Fruit fly (Drosophila melanogaster) whole organism, embryonic: Measurements from ENCODE around the gene SkpA.

ENCODE experiments used
- Antp ChIP-seq: fragments of 200-800 bp; sonication (Bioruptor generic); optimal IDR thresholded peaks from 3 replicates; lab custom pipeline; 2016; ENCODE audit warnings: missing biosample characterization, missing genetic modification characterization
- Atf6 ChIP-seq: fragments of 200-800 bp; sonication (Bioruptor generic); IDR thresholded peaks from 2 replicates; pipeline ENCODE4 v1.3.6; 2022; ENCODE audit warnings: missing biosample characterization, missing genetic modification characterization
- CG10543 ChIP-seq: fragments of 200-800 bp; sonication (Bioruptor generic); optimal IDR thresholded peaks from 3 replicates; lab custom pipeline; 2017; ENCODE audit warnings: missing biosample characterization, mild to moderate bottlenecking, missing genetic modification characterization, moderate library complexity
- CG11695 ChIP-seq: fragments of 200-800 bp; sonication (Bioruptor generic); IDR thresholded peaks from 3 replicates; pipeline ENCODE4 v1.3.6; 2022; ENCODE audit warnings: missing biosample characterization, missing genetic modification characterization
- CG13123 ChIP-seq: fragments of 200-800 bp; sonication (Bioruptor generic); optimal IDR thresholded peaks from 2 replicates; lab custom pipeline; 2016; ENCODE audit warnings: missing biosample characterization, missing genetic modification characterization
- CG14441 ChIP-seq: fragments of 200-800 bp; sonication (Bioruptor generic); IDR thresholded peaks from 2 replicates; pipeline ENCODE4 v1.3.6; 2022; ENCODE audit warnings: missing biosample characterization, missing genetic modification characterization
- CG15011 ChIP-seq: fragments of 200-800 bp; sonication (Bioruptor generic); optimal IDR thresholded peaks from 3 replicates; lab custom pipeline; 2018; ENCODE audit warnings: missing biosample characterization, mild to moderate bottlenecking, missing genetic modification characterization
- CG15073 ChIP-seq: fragments of 200-800 bp; sonication (Bioruptor generic); optimal IDR thresholded peaks from 2 replicates; lab custom pipeline; 2016; ENCODE audit warnings: missing biosample characterization, missing genetic modification characterization
- CG18011 ChIP-seq: fragments of 200-800 bp; sonication (Bioruptor generic); optimal IDR thresholded peaks from 2 replicates; lab custom pipeline; 2017; ENCODE audit warnings: missing biosample characterization, missing genetic modification characterization, mild to moderate bottlenecking, moderate library complexity, missing genotype
- CG18476 ChIP-seq: fragments of 200-800 bp; sonication (Bioruptor generic); optimal IDR thresholded peaks from 2 replicates; lab custom pipeline; 2016; ENCODE audit warnings: missing biosample characterization, mild to moderate bottlenecking, missing genetic modification characterization
- CG2199 ChIP-seq: fragments of 200-800 bp; sonication (Bioruptor generic); IDR thresholded peaks from 3 replicates; pipeline ENCODE4 v1.3.6; 2022; ENCODE audit warnings: missing biosample characterization, missing genetic modification characterization
- CG33213 ChIP-seq: fragments of 200-800 bp; sonication (Bioruptor generic); optimal IDR thresholded peaks from 3 replicates; lab custom pipeline; 2016; ENCODE audit warnings: missing biosample characterization, missing genetic modification characterization
- CG3407 ChIP-seq: fragments of 200-800 bp; sonication (Bioruptor generic); optimal IDR thresholded peaks from 2 replicates; lab custom pipeline; 2018; ENCODE audit warnings: missing biosample characterization, mild to moderate bottlenecking, missing genetic modification characterization
- CG4707 ChIP-seq: fragments of 200-800 bp; sonication (Bioruptor generic); optimal IDR thresholded peaks from 2 replicates; lab custom pipeline; 2018; ENCODE audit warnings: missing biosample characterization, mild to moderate bottlenecking, missing genetic modification characterization, moderate library complexity
- CG4854 ChIP-seq: fragments of 200-800 bp; sonication (Bioruptor generic); optimal IDR thresholded peaks from 2 replicates; lab custom pipeline; 2016; ENCODE audit warnings: missing biosample characterization, missing genetic modification characterization, inconsistent platforms
- CG6813 ChIP-seq: fragments of 200-800 bp; sonication (Bioruptor generic); optimal IDR thresholded peaks from 2 replicates; lab custom pipeline; 2017; ENCODE audit warnings: missing biosample characterization, missing genetic modification characterization, mild to moderate bottlenecking, moderate library complexity, missing genetic modification reagents
- CG6854 ChIP-seq: fragments of 200-800 bp; sonication (Bioruptor generic); optimal IDR thresholded peaks from 3 replicates; lab custom pipeline; 2017; ENCODE audit warnings: missing biosample characterization, mild to moderate bottlenecking, missing genetic modification characterization
- D19B ChIP-seq: fragments of 200-800 bp; sonication (Bioruptor generic); optimal IDR thresholded peaks from 2 replicates; lab custom pipeline; 2017; ENCODE audit warnings: missing biosample characterization, mild to moderate bottlenecking, missing genetic modification characterization
- Dfd ChIP-seq, 2 experiments: fragments of >200 bp; optimal IDR thresholded peaks; 2 replicates each; lab custom pipeline; 2017; ENCODE audit warnings: missing biosample characterization in 2 of 2, missing genetic modification characterization in 2 of 2
- Doc3 ChIP-seq: fragments of 200-800 bp; sonication (Bioruptor generic); IDR thresholded peaks from 3 replicates; pipeline ENCODE4 v1.3.6; 2022; ENCODE audit warnings: missing biosample characterization, missing genetic modification characterization; ENCODE audit not compliant: partially characterized antibody
- Fer3 ChIP-seq: fragments of 200-800 bp; sonication (Bioruptor generic); optimal IDR thresholded peaks from 2 replicates; lab custom pipeline; 2018; ENCODE audit warnings: missing biosample characterization, mild to moderate bottlenecking, missing genetic modification characterization, moderate library complexity
- GATAe ChIP-seq: fragments of 200-800 bp; sonication (Bioruptor generic); conservative IDR thresholded peaks from 2 replicates; pipeline ENCODE4 v1.3.6; 2022; ENCODE audit warnings: missing biosample characterization, missing genetic modification characterization
- HLH3B ChIP-seq: fragments of 200-800 bp; sonication (Bioruptor generic); IDR thresholded peaks from 2 replicates; pipeline ENCODE4 v1.3.6; 2022; ENCODE audit warnings: missing biosample characterization, missing genetic modification characterization
- HLHmδ ChIP-seq: fragments of 200-800 bp; sonication (Bioruptor generic); optimal IDR thresholded peaks from 2 replicates; lab custom pipeline; 2018; ENCODE audit warnings: missing biosample characterization, mild to moderate bottlenecking, missing genetic modification characterization, moderate library complexity
- Jarid2 ChIP-seq: fragments of 200-800 bp; sonication (Bioruptor generic); optimal IDR thresholded peaks from 3 replicates; lab custom pipeline; 2017; ENCODE audit warnings: mild to moderate bottlenecking, missing biosample characterization, missing genetic modification reagents, missing genetic modification characterization
- Mad ChIP-seq: fragments of 200-800 bp; sonication (Bioruptor generic); optimal IDR thresholded peaks from 2 replicates; lab custom pipeline; 2016; ENCODE audit warnings: missing biosample characterization, missing genetic modification characterization
- Max ChIP-seq: fragments of 200-800 bp; sonication (Bioruptor generic); optimal IDR thresholded peaks from 2 replicates; lab custom pipeline; 2016; ENCODE audit warnings: missing biosample characterization, mild to moderate bottlenecking, missing genetic modification characterization
- NC2β ChIP-seq: fragments of 200-800 bp; sonication (Bioruptor generic); optimal IDR thresholded peaks from 2 replicates; lab custom pipeline; 2016; ENCODE audit warnings: missing biosample characterization, missing genetic modification characterization
- PHDP ChIP-seq: fragments of 200-800 bp; sonication (Bioruptor generic); optimal IDR thresholded peaks from 3 replicates; lab custom pipeline; 2018; ENCODE audit warnings: missing biosample characterization, mild to moderate bottlenecking, missing genetic modification characterization, moderate library complexity
- Spps ChIP-seq: fragments of 200-800 bp; sonication (Bioruptor generic); optimal IDR thresholded peaks from 2 replicates; lab custom pipeline; 2018; ENCODE audit warnings: missing biosample characterization, mild to moderate bottlenecking, missing genetic modification characterization
- amos ChIP-seq: fragments of 200-800 bp; sonication (Bioruptor generic); IDR thresholded peaks from 2 replicates; pipeline ENCODE4 v1.3.6; 2022; ENCODE audit warnings: missing biosample characterization, missing genetic modification characterization; ENCODE audit not compliant: partially characterized antibody
- ap ChIP-seq: fragments of 200-800 bp; sonication (Bioruptor generic); IDR thresholded peaks from 2 replicates; pipeline ENCODE4 v1.3.6; 2022; ENCODE audit warnings: missing biosample characterization, missing genetic modification characterization
- btn ChIP-seq: fragments of 200-800 bp; sonication (Bioruptor generic); optimal IDR thresholded peaks from 2 replicates; lab custom pipeline; 2016; ENCODE audit warnings: missing biosample characterization, missing genetic modification characterization
- caup ChIP-seq: fragments of 200-800 bp; sonication (Bioruptor generic); optimal IDR thresholded peaks from 3 replicates; lab custom pipeline; 2017; ENCODE audit warnings: missing biosample characterization, mild to moderate bottlenecking, missing genetic modification characterization, moderate library complexity; ENCODE audit not compliant: severe bottlenecking
- gcm ChIP-seq: fragments of 200-800 bp; sonication (Bioruptor generic); optimal IDR thresholded peaks from 2 replicates; lab custom pipeline; 2019; ENCODE audit warnings: missing biosample characterization, mild to moderate bottlenecking, missing genetic modification characterization, moderate library complexity
- her ChIP-seq: fragments of 200-800 bp; sonication (Bioruptor generic); optimal IDR thresholded peaks from 2 replicates; lab custom pipeline; 2016; ENCODE audit warnings: missing biosample characterization, missing genetic modification characterization
- klu ChIP-seq: fragments of 200-800 bp; sonication (Bioruptor generic); IDR thresholded peaks from 2 replicates; pipeline ENCODE4 v1.3.6; 2022; ENCODE audit warnings: missing biosample characterization, missing genetic modification characterization
- luna ChIP-seq: fragments of 200-800 bp; sonication (Bioruptor generic); optimal IDR thresholded peaks from 2 replicates; lab custom pipeline; 2016; ENCODE audit warnings: missing biosample characterization, missing genetic modification characterization
- onecut ChIP-seq: fragments of 200-800 bp; sonication (Bioruptor generic); IDR thresholded peaks from 2 replicates; pipeline ENCODE4 v1.3.6; 2022; ENCODE audit warnings: missing biosample characterization, missing genetic modification characterization
- p53 ChIP-seq: fragments of 200-800 bp; sonication (Bioruptor generic); optimal IDR thresholded peaks from 2 replicates; lab custom pipeline; 2016; ENCODE audit warnings: missing biosample characterization, missing genetic modification characterization
- pb ChIP-seq: fragments of 200-800 bp; sonication (Bioruptor generic); optimal IDR thresholded peaks from 3 replicates; lab custom pipeline; 2016; ENCODE audit warnings: missing biosample characterization, missing genetic modification characterization
- pita ChIP-seq: fragments of 200-800 bp; sonication (Bioruptor generic); optimal IDR thresholded peaks from 2 replicates; lab custom pipeline; 2017; ENCODE audit warnings: missing biosample characterization, mild to moderate bottlenecking, missing genetic modification characterization
- repo ChIP-seq: fragments of 200-800 bp; sonication (Bioruptor generic); optimal IDR thresholded peaks from 2 replicates; lab custom pipeline; 2016; ENCODE audit warnings: missing biosample characterization, missing genetic modification characterization
- sisA ChIP-seq: fragments of 200-800 bp; sonication (Bioruptor generic); IDR thresholded peaks from 2 replicates; pipeline ENCODE4 v1.3.6; 2022; ENCODE audit warnings: missing biosample characterization, missing genetic modification characterization
- so ChIP-seq: fragments of 200-800 bp; sonication (Bioruptor generic); IDR thresholded peaks from 3 replicates; pipeline ENCODE4 v1.3.6; 2022; ENCODE audit warnings: missing biosample characterization, missing genetic modification characterization
- tna ChIP-seq: fragments of 200-800 bp; sonication (Bioruptor generic); IDR thresholded peaks from 2 replicates; pipeline ENCODE4 v1.3.6; 2022; ENCODE audit warnings: missing biosample characterization, missing genetic modification characterization; ENCODE audit not compliant: partially characterized antibody
- trem ChIP-seq: fragments of 200-800 bp; optimal IDR thresholded peaks from 3 replicates; lab custom pipeline; 2019; ENCODE audit warnings: missing biosample characterization, mild to moderate bottlenecking, missing genetic modification characterization, moderate library complexity
- twi ChIP-seq: fragments of 200-800 bp; optimal IDR thresholded peaks from 2 replicates; lab custom pipeline; 2019; ENCODE audit warnings: missing biosample characterization, mild to moderate bottlenecking, missing genetic modification characterization, moderate library complexity
- tx ChIP-seq: fragments of 200-800 bp; sonication (Bioruptor generic); optimal IDR thresholded peaks from 2 replicates; lab custom pipeline; 2016; ENCODE audit warnings: missing biosample characterization, missing genetic modification characterization

The SkpA gene

dm6 chrX:629239-629821 lies 26.6 kb upstream of the SkpA start, which contains the start of the genes RpL36 and Mybbp1A (continued):
- TF ChIP-seq CG18011 (GFP tag; lab: Kevin White, UChicago) (peak; percentile 47), CG15073 (GFP tag; lab: Kevin White, UChicago) (no peak), CG11695 (0 out of 3 replicates have a peak, but pooled peaks have one; percentile 36), Mad (GFP tag; lab: Kevin White, UChicago) (peak; percentile 71), D19B (peak; percentile 43), ap (peak; percentile 58), CG33213 (GFP tag; lab: Kevin White, UChicago) (peak; percentile 82), Fer3 (tag; lab: Kevin White, UChicago) (peak; percentile 66), CG4707 (GFP tag; lab: Kevin White, UChicago) (peak; percentile 46), so (peak; percentile 57; the same call in 1 of the 3 replicates), CG15011 (peak; percentile 75), HLHmδ (peak; percentile 74), klu (peak; percentile 30; the same call in 1 of the 2 replicates), tna (GFP tag; lab: Robert Waterston, UW) (peak; percentile 86), NC2β (peak; percentile 95), GATAe (GFP tag; lab: Robert Waterston, UW) (no peak), CG3407 (peak; percentile 58), Max (GFP tag; lab: Kevin White, UChicago) (peak; percentile 80), HLH3B (peak; percentile 28; the same call in 1 of the 2 replicates), p53 (GFP tag; lab: Kevin White, UChicago) (peak; percentile 75), twi (tag; lab: Kevin White, UChicago) (peak; percentile 37), CG14441 (GFP tag; lab: Robert Waterston, UW) (peak; percentile 58; the same call in 1 of the 2 replicates), sisA (GFP tag; lab: Robert Waterston, UW) (peak; percentile 24; the same call in 1 of the 2 replicates), CG6854 (GFP tag; lab: Kevin White, UChicago) (peak; percentile 66), Jarid2 (GFP tag; lab: Kevin White, UChicago) (no peak), tx (peak; percentile 57), CG4854 (GFP tag; lab: Kevin White, UChicago) (peak; percentile 27), caup (GFP tag; lab: Kevin White, UChicago) (peak; percentile 90), pita (GFP tag; lab: Kevin White, UChicago) (no peak), btn (GFP tag; lab: Kevin White, UChicago) (peak; percentile 42), amos (GFP tag; lab: Robert Waterston, UW) (peak; percentile 91), gcm (GFP tag; lab: Kevin White, UChicago) (peak; percentile 55), luna (GFP tag; lab: Kevin White, UChicago) (peak; percentile 58), CG2199 (GFP tag; lab: Robert Waterston, UW) (0 out of 3 replicates have a peak, but pooled peaks have one; percentile 17), pb (peak; percentile 76), Atf6 (GFP tag; lab: Robert Waterston, UW) (peak; percentile 49; the same call in 1 of the 2 replicates), Antp (GFP tag; lab: Kevin White, UChicago) (peak; percentile 62), PHDP (tag; lab: Kevin White, UChicago) (peak; percentile 64), her (GFP tag; lab: Kevin White, UChicago) (peak; percentile 86), CG6813 (peak; percentile 63), repo (GFP tag; lab: Kevin White, UChicago) (peak; percentile 66), trem (tag; lab: Kevin White, UChicago) (peak; percentile 76), onecut (peak; percentile 67), Dfd (GFP tag; optimal IDR thresholded peaks at IDR 0.05; lab: Kevin White, UChicago) (no peak), CG18476 (GFP tag; lab: Kevin White, UChicago) (peak; percentile 9), CG10543 (GFP tag; lab: Kevin White, UChicago) (peak; percentile 89), CG13123 (GFP tag; lab: Kevin White, UChicago) (peak; percentile 32), Spps (tag; lab: Kevin White, UChicago) (no peak), Doc3 (GFP tag; lab: Robert Waterston, UW) (peak; percentile 73; the same call in 2 of the 3 replicates)
